Fruit fly (Drosophila melanogaster) whole organism, embryonic: ENCODE data around the gene CG33514.

Source experiments
- ATbp ChIP-seq: fragments of 200-800 bp; sonication (Bioruptor generic); optimal IDR thresholded peaks from 2 replicates; lab custom pipeline; 2017; ENCODE audit warnings: missing biosample characterization, mild to moderate bottlenecking, missing genetic modification characterization, missing genetic modification reagents
- Abd-B ChIP-seq: fragments of 200-800 bp; sonication (Bioruptor generic); optimal IDR thresholded peaks from 2 replicates; lab custom pipeline; 2018; ENCODE audit warnings: missing biosample characterization, mild to moderate bottlenecking, missing genetic modification characterization, moderate library complexity
- Blimp-1 ChIP-seq: fragments of 200-800 bp; sonication (Bioruptor generic); optimal IDR thresholded peaks from 3 replicates; lab custom pipeline; 2018; ENCODE audit warnings: missing biosample characterization, missing genetic modification characterization, mild to moderate bottlenecking, moderate library complexity, missing genetic modification reagents
- CG11093 ChIP-seq: fragments of 200-800 bp; sonication (Bioruptor generic); IDR thresholded peaks from 3 replicates; pipeline ENCODE4 v1.3.6; 2022; ENCODE audit warnings: missing biosample characterization, missing genetic modification characterization
- CG14014 ChIP-seq: fragments of 200-800 bp; sonication (Bioruptor generic); IDR thresholded peaks from 2 replicates; pipeline ENCODE4 v1.3.6; 2022; ENCODE audit warnings: missing biosample characterization, missing genetic modification characterization
- CG15601 ChIP-seq: fragments of 200-800 bp; sonication (Bioruptor generic); optimal IDR thresholded peaks from 3 replicates; lab custom pipeline; 2019; ENCODE audit warnings: missing biosample characterization, mild to moderate bottlenecking, missing genetic modification characterization, moderate library complexity
- CG16813 ChIP-seq: fragments of 200-800 bp; sonication (Bioruptor generic); IDR thresholded peaks from 3 replicates; pipeline ENCODE4 v1.3.6; 2022; ENCODE audit warnings: missing biosample characterization, missing genetic modification characterization; ENCODE audit not compliant: partially characterized antibody
- CG17361 ChIP-seq: fragments of 200-800 bp; sonication (Bioruptor generic); IDR thresholded peaks from 3 replicates; pipeline ENCODE4 v1.3.6; 2022; ENCODE audit warnings: missing biosample characterization, missing genetic modification characterization
- CG17802 ChIP-seq: fragments of 200-800 bp; sonication (Bioruptor generic); optimal IDR thresholded peaks from 2 replicates; lab custom pipeline; 2018; ENCODE audit warnings: missing biosample characterization, mild to moderate bottlenecking, missing genetic modification characterization, moderate library complexity
- CG2202 ChIP-seq: fragments of 200-800 bp; sonication (Bioruptor generic); optimal IDR thresholded peaks from 2 replicates; lab custom pipeline; 2018; ENCODE audit warnings: missing biosample characterization, mild to moderate bottlenecking, missing genetic modification characterization
- CG6765 ChIP-seq: fragments of 200-800 bp; sonication (Bioruptor generic); optimal IDR thresholded peaks from 3 replicates; lab custom pipeline; 2017; ENCODE audit warnings: missing biosample characterization, mild to moderate bottlenecking, missing genetic modification characterization
- CG9797 ChIP-seq: fragments of 200-800 bp; sonication (Bioruptor generic); optimal IDR thresholded peaks from 3 replicates; lab custom pipeline; 2018; ENCODE audit warnings: missing biosample characterization, mild to moderate bottlenecking, missing genetic modification characterization
- Camta ChIP-seq: fragments of 200-800 bp; sonication (Bioruptor generic); optimal IDR thresholded peaks from 2 replicates; lab custom pipeline; 2016; ENCODE audit warnings: missing biosample characterization, missing genetic modification characterization
- CoRest ChIP-seq: fragments of 200-800 bp; sonication (Bioruptor generic); optimal IDR thresholded peaks from 3 replicates; lab custom pipeline; 2018; ENCODE audit warnings: missing biosample characterization, mild to moderate bottlenecking, missing genetic modification characterization, moderate library complexity
- HLHmδ ChIP-seq: fragments of 200-800 bp; sonication (Bioruptor generic); optimal IDR thresholded peaks from 2 replicates; lab custom pipeline; 2018; ENCODE audit warnings: missing biosample characterization, mild to moderate bottlenecking, missing genetic modification characterization, moderate library complexity
- Hey ChIP-seq: fragments of 200-800 bp; sonication (Bioruptor generic); optimal IDR thresholded peaks from 3 replicates; lab custom pipeline; 2018; ENCODE audit warnings: missing biosample characterization, mild to moderate bottlenecking, missing genetic modification characterization
- Hmr ChIP-seq: fragments of 200-800 bp; sonication (Bioruptor generic); optimal IDR thresholded peaks from 3 replicates; lab custom pipeline; 2017; ENCODE audit warnings: mild to moderate bottlenecking, missing biosample characterization, missing genetic modification reagents, missing genetic modification characterization
- Hr78 ChIP-seq, 2 experiments: fragments of 200-800 bp in 1 of 2; fragments of >200 bp in 1 of 2; sonication (Bioruptor generic) in 1 of 2; optimal IDR thresholded peaks; 2 replicates each; lab custom pipeline; 2017 to 2019; ENCODE audit warnings: missing biosample characterization in 2 of 2, missing genetic modification characterization in 2 of 2, mild to moderate bottlenecking in 1 of 2, moderate library complexity in 1 of 2
- Jarid2 ChIP-seq: fragments of 200-800 bp; sonication (Bioruptor generic); optimal IDR thresholded peaks from 3 replicates; lab custom pipeline; 2017; ENCODE audit warnings: mild to moderate bottlenecking, missing biosample characterization, missing genetic modification reagents, missing genetic modification characterization
- Lim3 ChIP-seq: fragments of 200-800 bp; sonication (Bioruptor generic); IDR thresholded peaks from 2 replicates; pipeline ENCODE4 v1.3.6; 2022; ENCODE audit warnings: missing biosample characterization, missing genetic modification characterization
- Mad ChIP-seq: fragments of 200-800 bp; sonication (Bioruptor generic); optimal IDR thresholded peaks from 2 replicates; lab custom pipeline; 2016; ENCODE audit warnings: missing biosample characterization, missing genetic modification characterization
- Meics ChIP-seq: fragments of 200-800 bp; sonication (Bioruptor generic); optimal IDR thresholded peaks from 2 replicates; lab custom pipeline; 2017; ENCODE audit warnings: missing biosample characterization, mild to moderate bottlenecking, missing genetic modification characterization
- Optix ChIP-seq: fragments of 200-800 bp; sonication (Bioruptor generic); IDR thresholded peaks from 3 replicates; pipeline ENCODE4 v1.3.6; 2022; ENCODE audit warnings: missing biosample characterization, missing genetic modification characterization
- Ptx1 ChIP-seq: fragments of 200-800 bp; sonication (Bioruptor generic); IDR thresholded peaks from 2 replicates; pipeline ENCODE4 v1.3.6; 2022; ENCODE audit warnings: missing biosample characterization, missing genetic modification characterization
- Rx ChIP-seq: fragments of 200-800 bp; sonication (Bioruptor generic); IDR thresholded peaks from 2 replicates; pipeline ENCODE4 v1.3.6; 2022; ENCODE audit warnings: missing biosample characterization, missing genetic modification characterization
- Vsx1 ChIP-seq: fragments of 200-800 bp; sonication (Bioruptor generic); optimal IDR thresholded peaks from 2 replicates; lab custom pipeline; 2017; ENCODE audit warnings: missing biosample characterization, mild to moderate bottlenecking, missing genetic modification characterization, missing genetic modification reagents
- Xrp1 ChIP-seq: fragments of 200-800 bp; sonication (Bioruptor generic); IDR thresholded peaks from 2 replicates; pipeline ENCODE4 v1.3.6; 2022; ENCODE audit warnings: missing biosample characterization, missing genetic modification characterization
- ash1 ChIP-seq: fragments of 200-800 bp; sonication (Bioruptor generic); optimal IDR thresholded peaks from 2 replicates; lab custom pipeline; 2018; ENCODE audit warnings: missing biosample characterization, mild to moderate bottlenecking, missing genetic modification characterization
- cas ChIP-seq: fragments of 200-800 bp; sonication (Bioruptor generic); IDR thresholded peaks from 2 replicates; pipeline ENCODE4 v1.3.6; 2022; ENCODE audit warnings: missing biosample characterization, missing genetic modification characterization
- chinmo ChIP-seq: fragments of 200-800 bp; sonication (Bioruptor generic); IDR thresholded peaks from 4 replicates; pipeline ENCODE4 v1.3.6; 2022; ENCODE audit warnings: missing biosample characterization, missing genetic modification characterization; ENCODE audit not compliant: partially characterized antibody
- crc ChIP-seq: fragments of 200-800 bp; sonication (Bioruptor generic); optimal IDR thresholded peaks from 2 replicates; lab custom pipeline; 2016; ENCODE audit warnings: missing biosample characterization, missing genetic modification characterization
- dimm ChIP-seq: fragments of 200-800 bp; sonication (Bioruptor generic); IDR thresholded peaks from 2 replicates; pipeline ENCODE4 v1.3.6; 2022; ENCODE audit warnings: missing biosample characterization, missing genetic modification characterization
- dmrt11E ChIP-seq: fragments of 200-800 bp; sonication (Bioruptor generic); optimal IDR thresholded peaks from 3 replicates; lab custom pipeline; 2018; ENCODE audit warnings: missing biosample characterization, mild to moderate bottlenecking, missing genetic modification characterization, moderate library complexity
- fru ChIP-seq: fragments of >200 bp; optimal IDR thresholded peaks from 2 replicates; lab custom pipeline; 2017
- grn ChIP-seq: fragments of 200-800 bp; sonication (Bioruptor generic); optimal IDR thresholded peaks from 3 replicates; lab custom pipeline; 2017; ENCODE audit warnings: missing biosample characterization, missing genetic modification characterization
- nau ChIP-seq: fragments of 200-800 bp; sonication (Bioruptor generic); optimal IDR thresholded peaks from 3 replicates; lab custom pipeline; 2017; ENCODE audit warnings: missing biosample characterization, mild to moderate bottlenecking, missing genetic modification characterization, missing genetic modification reagents
- odd ChIP-seq: fragments of 200-800 bp; sonication (Bioruptor generic); optimal IDR thresholded peaks from 2 replicates; lab custom pipeline; 2017; ENCODE audit warnings: missing biosample characterization, mild to moderate bottlenecking, missing genetic modification characterization
- phol ChIP-seq: fragments of 200-800 bp; sonication (Bioruptor generic); optimal IDR thresholded peaks from 3 replicates; lab custom pipeline; 2018; ENCODE audit warnings: missing biosample characterization, mild to moderate bottlenecking, missing genetic modification characterization, moderate library complexity
- prd ChIP-seq, 3 experiments: fragments of >200 bp in 2 of 3; fragments of 200-800 bp in 1 of 3; sonication (Bioruptor generic) in 1 of 3; optimal IDR thresholded peaks in 2 of 3; IDR thresholded peaks in 1 of 3; 2 replicates in 2 of 3; 3 replicates in 1 of 3; pipeline versions ENCODE4 v1.3.6 to Lab custom; 2017 to 2022; ENCODE audit warnings: missing biosample characterization in 1 of 3, missing genetic modification characterization in 1 of 3
- rib ChIP-seq: fragments of 200-800 bp; sonication (Bioruptor generic); IDR thresholded peaks from 2 replicates; pipeline ENCODE4 v1.3.6; 2022; ENCODE audit warnings: missing biosample characterization, missing genetic modification characterization
- sd ChIP-seq: fragments of 200-800 bp; sonication (Bioruptor generic); optimal IDR thresholded peaks from 3 replicates; lab custom pipeline; 2018; ENCODE audit warnings: missing biosample characterization, mild to moderate bottlenecking, missing genetic modification characterization, moderate library complexity
- sima ChIP-seq: fragments of 200-800 bp; sonication (Bioruptor generic); optimal IDR thresholded peaks from 2 replicates; lab custom pipeline; 2016; ENCODE audit warnings: missing biosample characterization, missing genetic modification characterization
- sisA ChIP-seq: fragments of 200-800 bp; sonication (Bioruptor generic); IDR thresholded peaks from 2 replicates; pipeline ENCODE4 v1.3.6; 2022; ENCODE audit warnings: missing biosample characterization, missing genetic modification characterization
- so ChIP-seq: fragments of 200-800 bp; sonication (Bioruptor generic); IDR thresholded peaks from 3 replicates; pipeline ENCODE4 v1.3.6; 2022; ENCODE audit warnings: missing biosample characterization, missing genetic modification characterization
- sob ChIP-seq: fragments of 200-800 bp; sonication (Bioruptor generic); IDR thresholded peaks from 2 replicates; pipeline ENCODE4 v1.3.6; 2022; ENCODE audit warnings: missing biosample characterization, missing genetic modification characterization
- sqz ChIP-seq: fragments of 200-800 bp; sonication (Bioruptor generic); optimal IDR thresholded peaks from 3 replicates; lab custom pipeline; 2018; ENCODE audit warnings: missing biosample characterization, mild to moderate bottlenecking, missing genetic modification characterization
- sr ChIP-seq: fragments of 200-800 bp; sonication (Bioruptor generic); IDR thresholded peaks from 3 replicates; pipeline ENCODE4 v1.3.6; 2022; ENCODE audit warnings: missing biosample characterization, missing genetic modification characterization
- tio ChIP-seq: fragments of 200-800 bp; sonication (Bioruptor generic); optimal IDR thresholded peaks from 2 replicates; lab custom pipeline; 2017; ENCODE audit warnings: missing biosample characterization, missing genetic modification characterization, inconsistent platforms
- trem ChIP-seq: fragments of 200-800 bp; optimal IDR thresholded peaks from 3 replicates; lab custom pipeline; 2019; ENCODE audit warnings: missing biosample characterization, mild to moderate bottlenecking, missing genetic modification characterization, moderate library complexity
- zen2 ChIP-seq: fragments of 200-800 bp; sonication (Bioruptor generic); IDR thresholded peaks from 3 replicates; pipeline ENCODE4 v1.3.6; 2022; ENCODE audit warnings: missing biosample characterization, missing genetic modification characterization; ENCODE audit not compliant: partially characterized antibody

The CG33514 gene

DNA sequence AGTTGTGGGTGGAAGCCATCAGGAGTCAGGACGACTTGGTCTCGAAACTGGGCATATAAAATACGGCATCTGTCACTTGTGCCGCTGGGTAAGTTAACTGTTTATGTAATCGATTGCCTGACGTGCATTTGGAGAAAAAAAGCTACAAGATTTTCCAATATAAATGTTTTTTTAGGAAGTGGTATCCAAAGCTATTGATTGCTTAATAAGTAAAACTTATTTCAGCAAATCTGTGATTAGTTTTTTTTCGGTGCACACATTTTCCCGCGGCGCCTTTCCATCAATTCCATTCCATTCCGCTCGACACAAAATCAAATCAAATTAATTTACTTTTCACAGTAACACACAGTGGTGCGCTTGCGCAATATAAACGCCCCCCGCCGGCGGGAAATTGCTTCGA is 25.7 kb upstream of the CG33514 start (continued):
- TF ChIP-seq rib (no peak), CoRest (tag; lab: Kevin White, UChicago) (no peak), phol (tag; lab: Kevin White, UChicago) (no peak), Camta (no peak), CG2202 (tag; lab: Kevin White, UChicago) (no peak), prd (optimal IDR thresholded peaks at IDR 0.05; lab: Kevin White, UChicago) (no peak), prd (GFP tag; IDR thresholded peaks at IDR 0.05; lab: Robert Waterston, UW) (peak; percentile 64; the same call in 2 of the 3 replicates), odd (GFP tag; lab: Kevin White, UChicago) (no peak), ash1 (no peak), CG16813 (GFP tag; lab: Robert Waterston, UW) (no peak), nau (GFP tag; lab: Kevin White, UChicago) (no peak), Abd-B (GFP tag; lab: Kevin White, UChicago) (no peak), CG9797 (no peak), Mad (GFP tag; lab: Kevin White, UChicago) (no peak), cas (GFP tag; lab: Robert Waterston, UW) (no peak), CG14014 (GFP tag; lab: Robert Waterston, UW) (no peak), CG17361 (GFP tag; lab: Robert Waterston, UW) (0 out of 3 replicates have a peak, but pooled peaks have one; percentile 9), Optix (GFP tag; lab: Robert Waterston, UW) (no peak), Meics (GFP tag; lab: Kevin White, UChicago) (no peak), CG6765 (GFP tag; lab: Kevin White, UChicago) (no peak), fru (lab: Kevin White, UChicago) (no peak), trem (no peak), Ptx1 (GFP tag; lab: Robert Waterston, UW) (no peak), tio (GFP tag; lab: Kevin White, UChicago) (no peak), sisA (GFP tag; lab: Robert Waterston, UW) (0 out of 2 replicates have a peak, but pooled peaks have one; percentile 12), ATbp (no peak), so (GFP tag; lab: Robert Waterston, UW) (no peak), Jarid2 (GFP tag; lab: Kevin White, UChicago) (no peak), Lim3 (GFP tag; lab: Robert Waterston, UW) (no peak), Rx (GFP tag; lab: Robert Waterston, UW) (no peak), HLHmδ (GFP tag; lab: Kevin White, UChicago) (no peak), crc (GFP tag; lab: Kevin White, UChicago) (no peak), zen2 (GFP tag; lab: Robert Waterston, UW) (no peak)

- no peak for TF ChIP-seq dmrt11E (tag; lab: Kevin White, UChicago)
- TF ChIP-seq sima (GFP tag; lab: Kevin White, UChicago): no peak
- 0 out of 4 replicates have a peak, but pooled peaks have one; percentile 26 for TF ChIP-seq chinmo (GFP tag; lab: Robert Waterston, UW)
- TF ChIP-seq Xrp1 (GFP tag; lab: Robert Waterston, UW): no peak
Observed at dm6 chr3L:4340227-4340626, 25.0 kb upstream of the CG33514 start.

DNA sequence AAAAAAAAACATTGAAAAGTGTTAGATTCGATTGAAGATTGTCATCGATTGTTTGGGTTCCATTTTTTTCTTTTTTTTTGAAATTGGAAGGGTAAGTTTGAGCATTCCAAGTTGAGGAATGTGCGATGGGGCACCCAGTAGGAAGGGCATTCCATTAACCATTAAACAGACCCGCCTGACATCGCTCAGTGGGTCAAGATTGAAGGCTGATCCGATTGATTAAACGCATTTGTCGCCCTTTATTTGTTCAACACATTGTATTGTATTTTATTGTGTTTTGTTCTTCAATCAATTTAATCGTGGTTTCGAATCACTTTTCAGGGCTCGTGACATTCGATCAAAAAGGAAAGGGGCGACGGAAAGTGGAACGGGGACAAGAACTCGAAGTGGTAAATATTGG is 24.2 kb upstream of the CG33514 start:
- TF ChIP-seq Hr78 (GFP tag; optimal IDR thresholded peaks at IDR 0.05; lab: Kevin White, UChicago) (peak in 1 of 2 experiments; percentile 58), sd (peak; percentile 90), Hey (tag; lab: Kevin White, UChicago) (no peak), dimm (GFP tag; lab: Robert Waterston, UW) (no peak), Blimp-1 (GFP tag; lab: Kevin White, UChicago) (no peak), Vsx1 (GFP tag; lab: Kevin White, UChicago) (no peak), CG11093 (no peak), CG17802 (tag; lab: Kevin White, UChicago) (no peak), grn (GFP tag; lab: Kevin White, UChicago) (peak; percentile 90), sob (no peak), sqz (GFP tag; lab: Kevin White, UChicago) (peak; percentile 41), Hmr (GFP tag; lab: Kevin White, UChicago) (no peak), sr (GFP tag; lab: Robert Waterston, UW) (no peak), CG15601 (tag; lab: Kevin White, UChicago) (peak; percentile 47)
